Fruit fly (Drosophila melanogaster): ENCODE results near the gene Inx5.

dm6 chrX:19127216-19127615 lies 43.5 kb downstream of the Inx5 start, which contains the start of gene tgy:
- TF ChIP-seq ttk (optimal IDR thresholded peaks at IDR 0.05): no peak
- TF ChIP-seq insv (optimal IDR thresholded peaks at IDR 0.05): no peak

All from Kc167 (cell line).